Worm (Caenorhabditis elegans) whole organism, mixed stage, embryonic: ENCODE measurements around the gene F09B12.3.

Experiments
- ces-1 ChIP-seq: fragments of 150-350 bp; optimal IDR thresholded peaks from 2 replicates; lab custom pipeline; 2014; ENCODE audit warnings: missing biosample characterization, missing genetic modification reagents, missing genetic modification characterization
- lin-13 ChIP-seq: fragments of 150-350 bp; optimal IDR thresholded peaks from 2 replicates; lab custom pipeline; 2014; ENCODE audit warnings: missing biosample characterization, missing genetic modification characterization
- lsy-2 ChIP-seq: fragments of 150-350 bp; optimal IDR thresholded peaks from 2 replicates; lab custom pipeline; 2014; ENCODE audit warnings: missing biosample characterization, missing genetic modification characterization
- nhr-28 ChIP-seq: fragments of 150-350 bp; optimal IDR thresholded peaks from 2 replicates; lab custom pipeline; 2014; ENCODE audit warnings: missing biosample characterization, missing genetic modification characterization
- pha-4 ChIP-seq: fragments of 150-350 bp; optimal IDR thresholded peaks from 2 replicates; lab custom pipeline; 2018; ENCODE audit warnings: missing biosample characterization, missing genetic modification reagents, missing genetic modification characterization
- sem-2 ChIP-seq: fragments of 200-800 bp; sonication (Bioruptor generic); optimal IDR thresholded peaks from 2 replicates; lab custom pipeline; 2018; ENCODE audit warnings: mild to moderate bottlenecking, missing genetic modification characterization, missing compliant biosample characterization
- snpc-4 ChIP-seq: fragments of 150-350 bp; optimal IDR thresholded peaks from 2 replicates; lab custom pipeline; 2014; ENCODE audit warnings: missing biosample characterization, missing genetic modification characterization
- unc-120 ChIP-seq: sonication (generic microtip); optimal IDR thresholded peaks from 2 replicates; lab custom pipeline; 2017; ENCODE audit warnings: missing genetic modification characterization, missing compliant biosample characterization; ENCODE audit not compliant: poor library complexity, severe bottlenecking
- zip-8 ChIP-seq: fragments of 150-350 bp; optimal IDR thresholded peaks from 2 replicates; lab custom pipeline; 2014; ENCODE audit warnings: missing biosample characterization, missing genetic modification characterization

- TF ChIP-seq snpc-4 (tag; lab: Kevin White, UChicago) = no peak
- no peak for TF ChIP-seq lin-13
- TF ChIP-seq zip-8 = no peak
- no peak for TF ChIP-seq ces-1 (GFP tag; lab: Kevin White, UChicago)
- TF ChIP-seq lsy-2 (tag; lab: Kevin White, UChicago) = no peak
- no peak for TF ChIP-seq sem-2
- no peak for TF ChIP-seq pha-4 (tag; lab: Kevin White, UChicago)
- no peak for TF ChIP-seq nhr-28
- TF ChIP-seq unc-120 (tag; lab: Kevin White, UChicago) = no peak
Observed at ce11 chrX:15075170-15075569, 22.6 kb downstream of the F09B12.3 start.
